Worm (Caenorhabditis elegans) whole organism, L3 larva: ENCODE data around the gene spt-5.

ENCODE experiments used
- ceh-82 ChIP-seq: fragments of 150-350 bp; optimal IDR thresholded peaks from 2 replicates; lab custom pipeline; 2014; ENCODE audit warnings: missing biosample characterization, missing genetic modification characterization
- lin-39 ChIP-seq: fragments of 150-350 bp; optimal IDR thresholded peaks from 2 replicates; lab custom pipeline; 2018; ENCODE audit warnings: missing biosample characterization, missing genetic modification reagents, missing genetic modification characterization
- nhr-11 ChIP-seq: fragments of 150-350 bp; optimal IDR thresholded peaks from 2 replicates; lab custom pipeline; 2014; ENCODE audit warnings: missing biosample characterization, missing genetic modification characterization
- sea-2 ChIP-seq: fragments of 150-350 bp; sonication (generic microtip); optimal IDR thresholded peaks from 4 replicates; lab custom pipeline; 2014; ENCODE audit warnings: missing biosample characterization, missing genetic modification reagents, missing genetic modification characterization
- tbx-2 ChIP-seq: sonication (generic microtip); optimal IDR thresholded peaks from 2 replicates; lab custom pipeline; 2016; ENCODE audit warnings: mild to moderate bottlenecking, missing genetic modification characterization, missing compliant biosample characterization
- unc-62 ChIP-seq: fragments of 150-350 bp; sonication (generic microtip); optimal IDR thresholded peaks from 4 replicates; lab custom pipeline; 2014; ENCODE audit warnings: missing biosample characterization, missing genetic modification reagents, missing genetic modification characterization

DNA sequence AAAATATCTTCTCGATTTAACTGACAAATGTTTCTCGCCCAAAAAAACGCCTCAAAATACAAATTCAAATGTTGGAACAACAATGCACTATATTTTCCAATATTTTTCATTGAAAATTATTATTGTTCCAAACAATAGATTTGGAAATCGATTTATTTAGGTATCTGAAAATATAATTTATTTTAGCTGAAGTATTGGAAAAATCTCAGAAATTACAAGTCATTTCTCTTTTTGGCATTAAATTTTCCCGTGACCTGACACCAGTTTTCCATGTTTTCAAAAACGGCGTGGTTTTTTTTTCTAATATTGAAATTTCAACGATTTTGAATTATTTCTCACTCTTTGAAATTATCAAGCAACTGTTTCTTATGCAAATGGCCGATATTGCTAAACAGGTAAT, 38.2 kb upstream of the spt-5 start, which contains the start of gene spe-17:
- TF ChIP-seq sea-2 (GFP tag; lab: Kevin White, UChicago) (no peak), ceh-82 (tag; lab: Kevin White, UChicago) (no peak), nhr-11 (no peak), tbx-2 (tag; lab: Kevin White, UChicago) (no peak), unc-62 (GFP tag; lab: Kevin White, UChicago) (no peak), lin-39 (tag; lab: Kevin White, UChicago) (no peak)
